Fruit fly (Drosophila melanogaster) whole organism, embryonic: Measurements from ENCODE around the gene Ir94f.

Source experiments
- BEAF-32 ChIP-seq: fragments of 200-800 bp; sonication (Bioruptor generic); optimal IDR thresholded peaks from 3 replicates; lab custom pipeline; 2017; ENCODE audit warnings: missing biosample characterization, missing genetic modification characterization, mild to moderate bottlenecking, moderate library complexity, missing genetic modification reagents
- CG5245 ChIP-seq: fragments of 200-800 bp; sonication (Bioruptor generic); optimal IDR thresholded peaks from 3 replicates; lab custom pipeline; 2016; ENCODE audit warnings: missing biosample characterization, missing genetic modification characterization
- Ets97D ChIP-seq: fragments of 200-800 bp; sonication (Bioruptor generic); optimal IDR thresholded peaks from 3 replicates; lab custom pipeline; 2016; ENCODE audit warnings: missing biosample characterization, missing genetic modification characterization
- Ssrp ChIP-seq: fragments of 200-800 bp; sonication (Bioruptor generic); optimal IDR thresholded peaks from 2 replicates; lab custom pipeline; 2018; ENCODE audit warnings: missing biosample characterization, mild to moderate bottlenecking, missing genetic modification characterization, moderate library complexity
- ase ChIP-seq: fragments of 200-800 bp; sonication (Bioruptor generic); IDR thresholded peaks from 3 replicates; pipeline ENCODE4 v1.3.6; 2022; ENCODE audit warnings: missing biosample characterization, missing genetic modification characterization
- cwo ChIP-seq: fragments of 200-800 bp; sonication (Bioruptor generic); optimal IDR thresholded peaks from 3 replicates; lab custom pipeline; 2017; ENCODE audit warnings: missing biosample characterization, missing genetic modification characterization, mild to moderate bottlenecking, moderate library complexity, missing genetic modification reagents
- lov ChIP-seq, 2 experiments: fragments of 200-800 bp in 1 of 2; fragments of >200 bp in 1 of 2; sonication (Bioruptor generic) in 1 of 2; IDR thresholded peaks in 1 of 2; optimal IDR thresholded peaks in 1 of 2; 2 replicates in 1 of 2; 3 replicates in 1 of 2; pipeline versions ENCODE4 v1.3.6 to Lab custom; 2017 to 2022; ENCODE audit warnings: missing biosample characterization in 1 of 2, missing genetic modification characterization in 1 of 2
- pho ChIP-seq: fragments of 200-800 bp; sonication (Bioruptor generic); optimal IDR thresholded peaks from 2 replicates; lab custom pipeline; 2016; ENCODE audit warnings: missing biosample characterization, missing genetic modification characterization
- tap ChIP-seq: fragments of 200-800 bp; optimal IDR thresholded peaks from 3 replicates; lab custom pipeline; 2019; ENCODE audit warnings: missing biosample characterization, mild to moderate bottlenecking, missing genetic modification characterization, moderate library complexity
- usp ChIP-seq: fragments of >200 bp; optimal IDR thresholded peaks from 2 replicates; lab custom pipeline; 2017; ENCODE audit warnings: missing biosample characterization, missing genetic modification characterization

DNA sequence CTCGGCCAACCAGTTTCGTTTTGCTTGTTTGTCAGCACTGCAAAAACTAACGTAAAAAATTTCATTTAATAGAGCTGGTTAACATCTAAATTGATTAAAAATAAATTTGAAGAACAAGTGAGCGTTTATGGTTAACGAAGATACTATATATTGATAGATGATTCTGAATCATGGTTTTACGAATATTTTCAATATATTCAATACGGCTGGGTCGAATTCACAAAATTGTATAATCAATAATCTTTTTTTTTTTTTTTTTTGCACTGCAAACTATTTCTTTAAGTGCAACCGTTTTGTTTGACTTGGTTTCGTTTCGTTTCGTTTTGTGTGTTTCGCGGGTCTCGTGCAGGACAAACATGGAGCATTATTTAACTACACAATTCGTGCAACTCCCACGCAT, 23.1 kb downstream of the Ir94f start:
- TF ChIP-seq lov (optimal IDR thresholded peaks at IDR 0.05; lab: Kevin White, UChicago) (no peak), lov (GFP tag; IDR thresholded peaks at IDR 0.05; lab: Robert Waterston, UW) (no peak), BEAF-32 (GFP tag; lab: Kevin White, UChicago) (no peak), ase (no peak), CG5245 (GFP tag; lab: Kevin White, UChicago) (no peak), tap (no peak), pho (GFP tag; lab: Kevin White, UChicago) (no peak), usp (GFP tag; lab: Kevin White, UChicago) (no peak), cwo (no peak), Ssrp (tag; lab: Kevin White, UChicago) (no peak), Ets97D (GFP tag; lab: Kevin White, UChicago) (no peak)
